Worm (Caenorhabditis elegans) whole organism, L3 larva: ENCODE results near the gene tsp-8.

ENCODE experiments used
- ama-1 ChIP-seq: fragments of 150-350 bp; optimal IDR thresholded peaks from 2 replicates; lab custom pipeline; 2018
- ceh-82 ChIP-seq: fragments of 150-350 bp; optimal IDR thresholded peaks from 2 replicates; lab custom pipeline; 2014; ENCODE audit warnings: missing biosample characterization, missing genetic modification characterization
- egl-27 ChIP-seq: sonication (generic microtip); optimal IDR thresholded peaks from 4 replicates; lab custom pipeline; 2017; ENCODE audit warnings: missing biosample characterization, missing genetic modification reagents, missing genetic modification characterization
- egl-5 ChIP-seq: fragments of 150-350 bp; optimal IDR thresholded peaks from 2 replicates; lab custom pipeline; 2017; ENCODE audit warnings: missing biosample characterization, missing genetic modification reagents, missing genetic modification characterization, inconsistent platforms
- elt-3 ChIP-seq, 3 experiments: fragments of 150-350 bp in 1 of 3; sonication (generic microtip) in 2 of 3; optimal IDR thresholded peaks; 2 replicates in 2 of 3; 4 replicates in 1 of 3; lab custom pipeline; 2014 to 2017; ENCODE audit warnings: missing biosample characterization in 3 of 3, missing genetic modification characterization in 3 of 3
- eor-1 ChIP-seq, 2 experiments: fragments of 150-350 bp; optimal IDR thresholded peaks; 2 replicates each; lab custom pipeline; 2014 to 2018; ENCODE audit warnings: missing biosample characterization in 2 of 2, missing genetic modification characterization in 2 of 2
- fkh-10 ChIP-seq: sonication (generic microtip); optimal IDR thresholded peaks from 2 replicates; lab custom pipeline; 2017; ENCODE audit warnings: missing biosample characterization, missing genetic modification reagents, missing genetic modification characterization
- fkh-2 ChIP-seq: fragments of 150-350 bp; optimal IDR thresholded peaks from 2 replicates; lab custom pipeline; 2014; ENCODE audit warnings: missing biosample characterization, missing genetic modification reagents, missing genetic modification characterization
- mdl-1 ChIP-seq: fragments of 150-350 bp; optimal IDR thresholded peaks from 2 replicates; lab custom pipeline; 2014; ENCODE audit warnings: missing biosample characterization, missing genetic modification characterization
- nfya-1 ChIP-seq: sonication (generic microtip); optimal IDR thresholded peaks from 2 replicates; lab custom pipeline; 2017; ENCODE audit warnings: missing genetic modification characterization, mild to moderate bottlenecking, missing compliant biosample characterization, antibody characterized with exemption, moderate library complexity; ENCODE audit not compliant: insufficient read depth
- nhr-11 ChIP-seq: fragments of 150-350 bp; optimal IDR thresholded peaks from 2 replicates; lab custom pipeline; 2014; ENCODE audit warnings: missing biosample characterization, missing genetic modification characterization
- unc-39 ChIP-seq: sonication (generic microtip); optimal IDR thresholded peaks from 4 replicates; lab custom pipeline; 2017; ENCODE audit warnings: missing biosample characterization, missing genetic modification characterization
- ztf-11 ChIP-seq: fragments of 150-350 bp; optimal IDR thresholded peaks from 2 replicates; lab custom pipeline; 2014; ENCODE audit warnings: missing biosample characterization, missing genetic modification characterization

DNA sequence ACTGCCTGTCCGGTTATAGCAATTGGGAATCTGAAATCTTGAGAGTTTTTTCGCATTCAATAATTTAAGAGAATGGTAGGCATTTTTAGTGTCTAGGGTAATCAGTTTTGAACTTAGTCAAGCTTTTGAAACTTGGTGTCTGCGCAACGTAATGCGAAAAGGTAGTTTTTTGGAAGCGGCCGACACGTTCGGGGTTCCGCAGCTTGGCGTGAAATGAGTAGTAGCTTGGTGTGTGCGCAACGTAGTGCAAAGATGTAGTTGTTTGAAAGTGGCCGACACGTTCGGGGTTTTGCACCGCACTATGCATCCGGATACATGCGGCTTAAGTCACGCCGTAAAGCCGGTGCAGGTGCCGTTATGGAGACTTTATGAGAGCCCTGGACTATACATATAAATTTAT lies 6.9 kb upstream of the tsp-8 start:
- TF ChIP-seq egl-27 (tag; lab: Kevin White, UChicago) (no peak), eor-1 (tag; optimal IDR thresholded peaks at IDR 0.05; lab: Kevin White, UChicago) (no peak), nfya-1 (tag; lab: Kevin White, UChicago) (no peak), egl-5 (tag; lab: Kevin White, UChicago) (no peak), fkh-2 (no peak), mdl-1 (tag; lab: Kevin White, UChicago) (no peak), elt-3 (tag; optimal IDR thresholded peaks at IDR 0.05; lab: Kevin White, UChicago) (no peak), nhr-11 (tag; lab: Kevin White, UChicago) (no peak), fkh-10 (GFP tag; lab: Kevin White, UChicago) (no peak), unc-39 (tag; lab: Kevin White, UChicago) (no peak), ztf-11 (tag; lab: Kevin White, UChicago) (no peak), ceh-82 (tag; lab: Kevin White, UChicago) (no peak), ama-1 (no peak)
